Worm (Caenorhabditis elegans) whole organism, mixed stage, embryonic: ENCODE results near the gene F35D11.4.

Source experiments
- blmp-1 ChIP-seq: fragments of 150-350 bp; optimal IDR thresholded peaks from 2 replicates; lab custom pipeline; 2014; ENCODE audit warnings: missing biosample characterization, missing genetic modification characterization
- cnd-1 ChIP-seq: fragments of 200-800 bp; sonication (Bioruptor generic); optimal IDR thresholded peaks from 2 replicates; lab custom pipeline; 2018; ENCODE audit warnings: mild to moderate bottlenecking, missing genetic modification characterization, missing compliant biosample characterization
- elt-1 ChIP-seq: sonication (generic microtip); optimal IDR thresholded peaks from 2 replicates; lab custom pipeline; 2017; ENCODE audit warnings: missing genetic modification characterization, mild to moderate bottlenecking, missing compliant biosample characterization, antibody characterized with exemption, moderate library complexity, borderline replicate concordance; ENCODE audit not compliant: insufficient read depth
- elt-3 ChIP-seq: fragments of 150-350 bp; optimal IDR thresholded peaks from 2 replicates; lab custom pipeline; 2014; ENCODE audit warnings: missing biosample characterization, missing genetic modification characterization
- nhr-28 ChIP-seq: fragments of 150-350 bp; optimal IDR thresholded peaks from 2 replicates; lab custom pipeline; 2014; ENCODE audit warnings: missing biosample characterization, missing genetic modification characterization
- snpc-4 ChIP-seq: fragments of 150-350 bp; optimal IDR thresholded peaks from 2 replicates; lab custom pipeline; 2014; ENCODE audit warnings: missing biosample characterization, missing genetic modification characterization

- TF ChIP-seq elt-1 (tag; lab: Kevin White, UChicago) (no peak), snpc-4 (tag; lab: Kevin White, UChicago) (no peak), elt-3 (tag; lab: Kevin White, UChicago) (no peak), blmp-1 (tag; lab: Kevin White, UChicago) (no peak), cnd-1 (tag; lab: Kevin White, UChicago) (no peak), nhr-28 (no peak)
These were observed 45.7 kb upstream of the F35D11.4 start, which contains the start of gene M03A1.3 for ce11 chrII:4557487-4557886.
